Worm (Caenorhabditis elegans): Measurements from ENCODE around the gene F56D6.9.
"Not testable (repeated sequence)": the region's sequence is repeated elsewhere in the genome, so short reads cannot be mapped to it uniquely, and the experiment has no call there.

The F56D6.9 gene

DNA sequence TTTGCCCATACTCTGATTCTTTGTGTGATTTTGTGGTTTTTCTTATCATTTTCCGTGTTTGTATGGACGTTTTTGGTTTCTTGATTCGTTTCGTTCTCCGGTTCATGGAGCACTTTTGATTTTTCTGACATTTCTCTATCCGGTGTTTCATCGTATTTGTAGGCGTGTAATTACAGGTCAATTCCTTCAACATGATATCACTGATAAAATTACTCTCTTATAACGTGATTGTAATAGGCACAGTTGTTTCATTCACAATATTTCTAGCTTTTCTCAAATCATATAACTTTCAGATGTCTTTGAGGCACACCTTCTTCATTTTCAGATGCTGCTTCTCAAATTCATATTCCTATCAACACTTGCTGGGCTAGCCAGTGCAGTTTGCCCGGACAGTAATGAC, 40.3 kb downstream of the F56D6.9 start, which contains the start of gene clec-70:
clec-70 (plus strand) TSS at position 301 of the 400 bp plus-strand sequence.
- not testable (repeated sequence) for TF ChIP-seq gmeb-1, nhr-21, ztf-4 (tag; optimal IDR thresholded peaks at IDR 0.05)

DNA sequence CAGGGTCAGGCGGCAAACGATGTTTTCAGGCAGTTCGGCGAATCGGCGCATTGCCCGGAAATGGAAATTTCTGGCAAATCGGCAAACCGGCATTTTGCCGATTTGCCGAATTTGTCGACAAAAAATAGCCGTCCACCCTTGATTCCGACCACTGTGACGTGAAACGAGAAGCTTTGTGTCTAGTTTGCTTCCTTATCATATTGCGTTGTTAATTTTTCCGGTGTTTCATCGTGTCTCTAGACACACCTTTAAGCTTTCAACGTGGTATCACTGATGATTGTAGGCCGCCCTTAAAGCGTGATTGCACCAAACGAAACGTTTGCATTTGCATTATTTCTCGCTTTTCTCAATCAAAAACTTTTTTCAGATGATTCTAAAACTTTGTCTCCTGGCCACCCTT, 45.0 kb downstream of the F56D6.9 start, which contains the start of gene clec-71:
clec-71 (plus strand) TSS at position 362 of the 400 bp plus-strand sequence.
- no peak for TF ChIP-seq skn-1 (tag; optimal IDR thresholded peaks at IDR 0.05)
- no peak for TF ChIP-seq mab-5 (tag; optimal IDR thresholded peaks at IDR 0.05)
- no peak for TF ChIP-seq ZK546.5 (tag; optimal IDR thresholded peaks at IDR 0.05)
- TF ChIP-seq alr-1 (tag; optimal IDR thresholded peaks at IDR 0.05): no peak
- no peak for TF ChIP-seq R02D3.7 (tag; optimal IDR thresholded peaks at IDR 0.05)
- no peak for TF ChIP-seq blmp-1 (tag; optimal IDR thresholded peaks at IDR 0.05; ENCODE audit: insufficient read depth)
- TF ChIP-seq unc-62 (GFP tag; optimal IDR thresholded peaks at IDR 0.05): no peak
- no peak for TF ChIP-seq lin-13 (GFP tag; optimal IDR thresholded peaks at IDR 0.05)

DNA sequence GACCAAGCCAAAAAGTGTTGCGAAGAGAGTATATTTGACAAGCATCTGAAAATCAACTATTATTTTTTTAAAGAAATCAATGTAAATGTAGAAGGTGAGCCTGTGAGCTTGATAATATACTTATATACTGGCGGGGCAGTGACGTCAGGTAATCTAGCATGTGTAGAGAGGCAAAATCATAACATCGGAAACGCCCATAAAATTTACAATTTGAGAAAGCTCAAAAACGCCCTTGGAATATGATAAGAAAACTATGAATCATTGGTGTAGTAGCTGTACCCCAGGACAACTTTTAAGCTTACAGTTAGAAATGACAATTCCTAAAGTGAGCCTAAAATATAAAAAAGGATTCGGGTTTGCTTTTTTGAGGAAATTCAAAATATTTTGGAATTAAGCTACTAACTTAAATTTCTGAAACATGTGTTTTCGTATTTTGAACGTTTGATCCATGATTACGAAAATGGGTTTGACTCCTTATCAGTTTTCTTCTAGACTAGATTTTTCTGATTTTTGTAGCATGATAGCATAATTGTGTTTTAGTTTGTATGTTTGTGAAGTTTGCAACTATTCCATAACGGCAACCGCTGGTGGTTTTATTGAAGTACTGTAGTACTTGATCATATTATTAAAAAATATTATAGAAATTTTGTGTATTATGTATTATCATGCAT, 49.7 kb downstream of the F56D6.9 start, which contains the start of gene clec-174:
clec-174 (minus strand) TSS at position 51 of the 671 bp plus-strand sequence.
- TF ChIP-seq nhr-23 (tag; optimal IDR thresholded peaks at IDR 0.05) (no peak), nhr-21 (tag; optimal IDR thresholded peaks at IDR 0.05) (no peak), elt-3 (tag; optimal IDR thresholded peaks at IDR 0.05) (no peak), blmp-1 (tag; optimal IDR thresholded peaks at IDR 0.05; ENCODE audit: insufficient read depth) (no peak), F13H6.1 (tag; optimal IDR thresholded peaks at IDR 0.05) (no peak), elt-1 (tag; optimal IDR thresholded peaks at IDR 0.05) (no peak), fos-1 (tag; optimal IDR thresholded peaks at IDR 0.05) (no peak), egl-27 (tag; optimal IDR thresholded peaks at IDR 0.05) (no peak)
